Fruit fly (Drosophila melanogaster) whole organism, embryonic: Measurements from ENCODE around the gene CG34106.

Experiments used
- BEAF-32 ChIP-seq: fragments of 200-800 bp; sonication (Bioruptor generic); optimal IDR thresholded peaks from 3 replicates; lab custom pipeline; 2017; ENCODE audit warnings: missing biosample characterization, missing genetic modification characterization, mild to moderate bottlenecking, moderate library complexity, missing genetic modification reagents
- CG10267 ChIP-seq: fragments of 200-800 bp; sonication (Bioruptor generic); optimal IDR thresholded peaks from 2 replicates; lab custom pipeline; 2018; ENCODE audit warnings: missing biosample characterization, mild to moderate bottlenecking, missing genetic modification characterization, moderate library complexity
- CG10366 ChIP-seq: fragments of 200-800 bp; sonication (Bioruptor generic); IDR thresholded peaks from 2 replicates; pipeline ENCODE4 v1.3.6; 2022; ENCODE audit warnings: missing biosample characterization, missing genetic modification characterization
- CG10959 ChIP-seq: fragments of 200-800 bp; sonication (Bioruptor generic); IDR thresholded peaks from 2 replicates; pipeline ENCODE4 v1.3.6; 2022; ENCODE audit warnings: missing biosample characterization, missing genetic modification characterization
- CG11247 ChIP-seq: fragments of 200-800 bp; sonication (Bioruptor generic); IDR thresholded peaks from 2 replicates; pipeline ENCODE4 v1.3.6; 2022; ENCODE audit warnings: missing biosample characterization, missing genetic modification characterization
- CG12155 ChIP-seq: fragments of 200-800 bp; sonication (Bioruptor generic); optimal IDR thresholded peaks from 3 replicates; lab custom pipeline; 2016; ENCODE audit warnings: missing biosample characterization, missing genetic modification characterization
- CG14014 ChIP-seq: fragments of 200-800 bp; sonication (Bioruptor generic); IDR thresholded peaks from 2 replicates; pipeline ENCODE4 v1.3.6; 2022; ENCODE audit warnings: missing biosample characterization, missing genetic modification characterization
- CG15073 ChIP-seq: fragments of 200-800 bp; sonication (Bioruptor generic); optimal IDR thresholded peaks from 2 replicates; lab custom pipeline; 2016; ENCODE audit warnings: missing biosample characterization, missing genetic modification characterization
- CG1602 ChIP-seq: fragments of 200-800 bp; sonication (Bioruptor generic); optimal IDR thresholded peaks from 3 replicates; lab custom pipeline; 2016; ENCODE audit warnings: missing biosample characterization, missing genetic modification characterization
- CG18619 ChIP-seq: fragments of 200-800 bp; sonication (Bioruptor generic); optimal IDR thresholded peaks from 3 replicates; lab custom pipeline; 2017; ENCODE audit warnings: missing biosample characterization, mild to moderate bottlenecking, missing genetic modification characterization
- CG31365 ChIP-seq: fragments of 200-800 bp; sonication (Bioruptor generic); optimal IDR thresholded peaks from 2 replicates; lab custom pipeline; 2018; ENCODE audit warnings: missing biosample characterization, mild to moderate bottlenecking, missing genetic modification characterization
- CG33213 ChIP-seq: fragments of 200-800 bp; sonication (Bioruptor generic); optimal IDR thresholded peaks from 3 replicates; lab custom pipeline; 2016; ENCODE audit warnings: missing biosample characterization, missing genetic modification characterization
- CG5245 ChIP-seq: fragments of 200-800 bp; sonication (Bioruptor generic); optimal IDR thresholded peaks from 3 replicates; lab custom pipeline; 2016; ENCODE audit warnings: missing biosample characterization, missing genetic modification characterization
- CG8924 ChIP-seq: fragments of 200-800 bp; optimal IDR thresholded peaks from 3 replicates; lab custom pipeline; 2019; ENCODE audit warnings: missing biosample characterization, mild to moderate bottlenecking, missing genetic modification characterization, moderate library complexity
- CHES-1-like ChIP-seq: fragments of 200-800 bp; sonication (Bioruptor generic); optimal IDR thresholded peaks from 2 replicates; lab custom pipeline; 2016; ENCODE audit warnings: missing biosample characterization, missing genetic modification characterization
- Dad ChIP-seq: fragments of 200-800 bp; sonication (Bioruptor generic); optimal IDR thresholded peaks from 3 replicates; lab custom pipeline; 2016; ENCODE audit warnings: missing biosample characterization, missing genetic modification characterization
- Deaf1 ChIP-seq: fragments of 200-800 bp; optimal IDR thresholded peaks from 3 replicates; lab custom pipeline; 2019; ENCODE audit warnings: missing biosample characterization, mild to moderate bottlenecking, missing genetic modification characterization, moderate library complexity
- Dfd ChIP-seq, 2 experiments: fragments of >200 bp; optimal IDR thresholded peaks; 2 replicates each; lab custom pipeline; 2017; ENCODE audit warnings: missing biosample characterization in 2 of 2, missing genetic modification characterization in 2 of 2
- Dip3 ChIP-seq: fragments of 200-800 bp; sonication (Bioruptor generic); optimal IDR thresholded peaks from 3 replicates; lab custom pipeline; 2016; ENCODE audit warnings: missing biosample characterization, missing genetic modification characterization
- Dll ChIP-seq: fragments of 200-800 bp; sonication (Bioruptor generic); IDR thresholded peaks from 4 replicates; pipeline ENCODE4 v1.3.6; 2022; ENCODE audit warnings: missing biosample characterization, missing genetic modification characterization; ENCODE audit not compliant: partially characterized antibody
- Doc3 ChIP-seq: fragments of 200-800 bp; sonication (Bioruptor generic); IDR thresholded peaks from 3 replicates; pipeline ENCODE4 v1.3.6; 2022; ENCODE audit warnings: missing biosample characterization, missing genetic modification characterization; ENCODE audit not compliant: partially characterized antibody
- Fer2 ChIP-seq: fragments of 200-800 bp; sonication (Bioruptor generic); optimal IDR thresholded peaks from 2 replicates; lab custom pipeline; 2018; ENCODE audit warnings: missing biosample characterization, mild to moderate bottlenecking, missing genetic modification characterization, moderate library complexity
- GATAe ChIP-seq: fragments of 200-800 bp; sonication (Bioruptor generic); conservative IDR thresholded peaks from 2 replicates; pipeline ENCODE4 v1.3.6; 2022; ENCODE audit warnings: missing biosample characterization, missing genetic modification characterization
- Gug ChIP-seq: fragments of 200-800 bp; sonication (Bioruptor generic); IDR thresholded peaks from 4 replicates; pipeline ENCODE4 v1.3.6; 2022; ENCODE audit warnings: missing biosample characterization, missing genetic modification characterization
- HLH54F ChIP-seq: fragments of 200-800 bp; sonication (Bioruptor generic); optimal IDR thresholded peaks from 3 replicates; lab custom pipeline; 2016; ENCODE audit warnings: missing biosample characterization, missing genetic modification characterization
- Hr51 ChIP-seq, 2 experiments: fragments of 200-800 bp; sonication (Bioruptor generic); optimal IDR thresholded peaks; 2 replicates in 1 of 2; 3 replicates in 1 of 2; lab custom pipeline; 2016 to 2018; ENCODE audit warnings: missing biosample characterization in 2 of 2, missing genetic modification characterization in 2 of 2, mild to moderate bottlenecking in 1 of 2, moderate library complexity in 1 of 2
- NK7.1 ChIP-seq: fragments of 200-800 bp; sonication (Bioruptor generic); optimal IDR thresholded peaks from 3 replicates; lab custom pipeline; 2016; ENCODE audit warnings: missing biosample characterization, missing genetic modification characterization
- Oaz ChIP-seq: fragments of 200-800 bp; sonication (Bioruptor generic); IDR thresholded peaks from 2 replicates; pipeline ENCODE4 v1.3.6; 2022; ENCODE audit warnings: missing biosample characterization, missing genetic modification characterization
- Rfx ChIP-seq: fragments of 200-800 bp; sonication (Bioruptor generic); IDR thresholded peaks from 2 replicates; pipeline ENCODE4 v1.3.6; 2022; ENCODE audit warnings: missing biosample characterization, missing genetic modification characterization
- Sox102F ChIP-seq: fragments of 200-800 bp; sonication (Bioruptor generic); optimal IDR thresholded peaks from 2 replicates; lab custom pipeline; 2018; ENCODE audit warnings: missing biosample characterization, mild to moderate bottlenecking, missing genetic modification characterization, moderate library complexity
- Spps ChIP-seq: fragments of 200-800 bp; sonication (Bioruptor generic); optimal IDR thresholded peaks from 2 replicates; lab custom pipeline; 2018; ENCODE audit warnings: missing biosample characterization, mild to moderate bottlenecking, missing genetic modification characterization
- YL-1 ChIP-seq: fragments of 200-800 bp; sonication (Bioruptor generic); optimal IDR thresholded peaks from 3 replicates; lab custom pipeline; 2017; ENCODE audit warnings: missing biosample characterization, mild to moderate bottlenecking, missing genetic modification characterization
- ase ChIP-seq: fragments of 200-800 bp; sonication (Bioruptor generic); IDR thresholded peaks from 3 replicates; pipeline ENCODE4 v1.3.6; 2022; ENCODE audit warnings: missing biosample characterization, missing genetic modification characterization
- dimm ChIP-seq: fragments of 200-800 bp; sonication (Bioruptor generic); IDR thresholded peaks from 2 replicates; pipeline ENCODE4 v1.3.6; 2022; ENCODE audit warnings: missing biosample characterization, missing genetic modification characterization
- dmrt11E ChIP-seq: fragments of 200-800 bp; sonication (Bioruptor generic); optimal IDR thresholded peaks from 3 replicates; lab custom pipeline; 2018; ENCODE audit warnings: missing biosample characterization, mild to moderate bottlenecking, missing genetic modification characterization, moderate library complexity
- dpn ChIP-seq, 2 experiments: fragments of 200-800 bp; sonication (Bioruptor generic); optimal IDR thresholded peaks; 3 replicates each; lab custom pipeline; 2016; ENCODE audit warnings: missing biosample characterization in 2 of 2, missing genetic modification characterization in 2 of 2
- fru ChIP-seq: fragments of >200 bp; optimal IDR thresholded peaks from 2 replicates; lab custom pipeline; 2017
- grau ChIP-seq: fragments of 200-800 bp; optimal IDR thresholded peaks from 3 replicates; lab custom pipeline; 2019; ENCODE audit warnings: missing biosample characterization, mild to moderate bottlenecking, missing genetic modification characterization, moderate library complexity
- h ChIP-seq: fragments of >200 bp; optimal IDR thresholded peaks from 2 replicates; lab custom pipeline; 2017
- hth ChIP-seq: fragments of >200 bp; optimal IDR thresholded peaks from 2 replicates; lab custom pipeline; 2017; ENCODE audit warnings: inconsistent platforms
- jigr1 ChIP-seq: fragments of 200-800 bp; sonication (Bioruptor generic); IDR thresholded peaks from 3 replicates; pipeline ENCODE4 v1.3.6; 2022; ENCODE audit warnings: missing biosample characterization, missing genetic modification characterization
- jumu ChIP-seq: fragments of 200-800 bp; sonication (Bioruptor generic); optimal IDR thresholded peaks from 3 replicates; lab custom pipeline; 2016; ENCODE audit warnings: missing biosample characterization, missing genetic modification characterization
- knrl ChIP-seq: fragments of 200-800 bp; sonication (Bioruptor generic); IDR thresholded peaks from 3 replicates; pipeline ENCODE4 v1.3.6; 2022; ENCODE audit warnings: missing biosample characterization, missing genetic modification characterization; ENCODE audit not compliant: partially characterized antibody
- lmd ChIP-seq: fragments of 200-800 bp; sonication (Bioruptor generic); IDR thresholded peaks from 2 replicates; pipeline ENCODE4 v1.3.6; 2022; ENCODE audit warnings: missing biosample characterization, missing genetic modification characterization
- lola ChIP-seq, 3 experiments: fragments of >200 bp in 2 of 3; fragments of 200-800 bp in 1 of 3; sonication (Bioruptor generic) in 1 of 3; optimal IDR thresholded peaks; 2 replicates each; lab custom pipeline; 2017 to 2019; ENCODE audit warnings: missing biosample characterization in 3 of 3, missing genetic modification characterization in 3 of 3, mild to moderate bottlenecking in 1 of 3, moderate library complexity in 1 of 3
- nerfin-1 ChIP-seq: fragments of 200-800 bp; sonication (Bioruptor generic); optimal IDR thresholded peaks from 3 replicates; lab custom pipeline; 2019; ENCODE audit warnings: missing biosample characterization, mild to moderate bottlenecking, missing genetic modification characterization, moderate library complexity
- pho ChIP-seq: fragments of 200-800 bp; sonication (Bioruptor generic); optimal IDR thresholded peaks from 2 replicates; lab custom pipeline; 2016; ENCODE audit warnings: missing biosample characterization, missing genetic modification characterization
- pita ChIP-seq: fragments of 200-800 bp; sonication (Bioruptor generic); optimal IDR thresholded peaks from 2 replicates; lab custom pipeline; 2017; ENCODE audit warnings: missing biosample characterization, mild to moderate bottlenecking, missing genetic modification characterization
- ranshi ChIP-seq: fragments of 200-800 bp; sonication (Bioruptor generic); IDR thresholded peaks from 2 replicates; pipeline ENCODE4 v1.3.6; 2022; ENCODE audit warnings: missing biosample characterization, missing genetic modification characterization
- rib ChIP-seq: fragments of 200-800 bp; sonication (Bioruptor generic); IDR thresholded peaks from 2 replicates; pipeline ENCODE4 v1.3.6; 2022; ENCODE audit warnings: missing biosample characterization, missing genetic modification characterization
- slou ChIP-seq: fragments of 200-800 bp; sonication (Bioruptor generic); optimal IDR thresholded peaks from 3 replicates; lab custom pipeline; 2016; ENCODE audit warnings: missing biosample characterization, missing genetic modification characterization
- unpg ChIP-seq: fragments of 200-800 bp; sonication (Bioruptor generic); optimal IDR thresholded peaks from 3 replicates; lab custom pipeline; 2018; ENCODE audit warnings: missing biosample characterization, mild to moderate bottlenecking, missing genetic modification characterization, moderate library complexity
- usp ChIP-seq: fragments of >200 bp; optimal IDR thresholded peaks from 2 replicates; lab custom pipeline; 2017; ENCODE audit warnings: missing biosample characterization, missing genetic modification characterization

CG34106 gene

dm6 chr2L:17203833-17204232 lies 73.0 kb downstream of the CG34106 start (continued):
- TF ChIP-seq dimm (GFP tag; lab: Robert Waterston, UW) (no peak), dmrt11E (tag; lab: Kevin White, UChicago) (no peak), jumu (GFP tag; lab: Kevin White, UChicago) (no peak), CG1602 (GFP tag; lab: Kevin White, UChicago) (no peak), CG31365 (no peak), CG11247 (GFP tag; lab: Robert Waterston, UW) (no peak), CG10959 (no peak), CG18619 (GFP tag; lab: Kevin White, UChicago) (no peak), CG15073 (GFP tag; lab: Kevin White, UChicago) (no peak), Fer2 (no peak), HLH54F (GFP tag; lab: Kevin White, UChicago) (no peak), CG14014 (no peak), Sox102F (GFP tag; lab: Kevin White, UChicago) (peak; percentile 30), Dip3 (GFP tag; lab: Kevin White, UChicago) (no peak), GATAe (GFP tag; lab: Robert Waterston, UW) (no peak), rib (GFP tag; lab: Robert Waterston, UW) (no peak), unpg (GFP tag; lab: Kevin White, UChicago) (peak; percentile 26), pita (GFP tag; lab: Kevin White, UChicago) (no peak), CHES-1-like (no peak), lola (GFP tag; optimal IDR thresholded peaks at IDR 0.05; lab: Kevin White, UChicago) (no peak), Dll (GFP tag; lab: Robert Waterston, UW) (no peak), Deaf1 (tag; lab: Kevin White, UChicago) (no peak), Rfx (no peak), CG5245 (GFP tag; lab: Kevin White, UChicago) (no peak), lmd (GFP tag; lab: Robert Waterston, UW) (peak; percentile 39), h (lab: Kevin White, UChicago) (no peak), BEAF-32 (no peak), usp (GFP tag; lab: Kevin White, UChicago) (no peak), dpn (GFP tag; optimal IDR thresholded peaks at IDR 0.05; lab: Kevin White, UChicago) (peak in 1 of 2 experiments; percentile 23), ase (GFP tag; lab: Robert Waterston, UW) (no peak), CG10267 (tag; lab: Kevin White, UChicago) (no peak), Dfd (GFP tag; optimal IDR thresholded peaks at IDR 0.05; lab: Kevin White, UChicago) (no peak), Hr51 (GFP tag; optimal IDR thresholded peaks at IDR 0.05; lab: Kevin White, UChicago) (peak in 1 of 2 experiments; percentile 13), YL-1 (no peak), Spps (tag; lab: Kevin White, UChicago) (no peak), slou (GFP tag; lab: Kevin White, UChicago) (peak; percentile 4), CG12155 (no peak), Oaz (GFP tag; lab: Robert Waterston, UW) (no peak), CG10366 (GFP tag; lab: Robert Waterston, UW) (no peak), knrl (GFP tag; lab: Robert Waterston, UW) (no peak), CG8924 (no peak), Doc3 (GFP tag; lab: Robert Waterston, UW) (no peak), fru (lab: Kevin White, UChicago) (no peak), NK7.1 (no peak), ranshi (no peak), nerfin-1 (no peak), Gug (GFP tag; lab: Robert Waterston, UW) (0 out of 4 replicates have a peak, but pooled peaks have one; percentile 24), Dad (GFP tag; lab: Kevin White, UChicago) (no peak), jigr1 (GFP tag; lab: Robert Waterston, UW) (no peak), CG33213 (no peak), pho (GFP tag; lab: Kevin White, UChicago) (no peak), hth (no peak), grau (tag; lab: Kevin White, UChicago) (peak; percentile 13)
